Worm (Caenorhabditis elegans) whole organism, early embryonic: ENCODE results near the gene F54B11.7.

Experiments used
- B0310.2 ChIP-seq: sonication (generic microtip); optimal IDR thresholded peaks from 2 replicates; lab custom pipeline; 2016; ENCODE audit warnings: mild to moderate bottlenecking, missing genetic modification characterization, missing compliant biosample characterization
- F13C5.2 ChIP-seq: sonication (generic microtip); optimal IDR thresholded peaks from 2 replicates; lab custom pipeline; 2017; ENCODE audit warnings: mild to moderate bottlenecking, missing genetic modification characterization, inconsistent platforms, missing compliant biosample characterization
- ama-1 ChIP-seq: fragments of 150-350 bp; optimal IDR thresholded peaks from 2 replicates; lab custom pipeline; 2014
- ceh-13 ChIP-seq: fragments of 200-800 bp; sonication (Bioruptor generic); optimal IDR thresholded peaks from 2 replicates; lab custom pipeline; 2018; ENCODE audit warnings: mild to moderate bottlenecking, missing genetic modification characterization, missing compliant biosample characterization
- ets-7 ChIP-seq: sonication (generic microtip); optimal IDR thresholded peaks from 2 replicates; lab custom pipeline; 2016; ENCODE audit warnings: missing genotype, missing genetic modification characterization, missing compliant biosample characterization
- flt-1 ChIP-seq: fragments of 200-800 bp; sonication (Bioruptor generic); IDR thresholded peaks from 2 replicates; pipeline ENCODE4 v1.3.6; 2022; ENCODE audit warnings: missing genetic modification characterization, missing compliant biosample characterization
- hmg-4 ChIP-seq: fragments of 200-800 bp; sonication (Bioruptor generic); optimal IDR thresholded peaks from 2 replicates; lab custom pipeline; 2018; ENCODE audit warnings: mild to moderate bottlenecking, missing genetic modification characterization, missing compliant biosample characterization
- hnd-1 ChIP-seq: sonication (generic microtip); optimal IDR thresholded peaks from 2 replicates; lab custom pipeline; 2016; ENCODE audit warnings: missing genetic modification characterization, missing compliant biosample characterization
- scrt-1 ChIP-seq: fragments of 200-800 bp; sonication (Bioruptor generic); IDR thresholded peaks from 2 replicates; pipeline ENCODE4 v1.3.6; 2022; ENCODE audit warnings: missing genetic modification characterization, missing compliant biosample characterization
- tbx-11 ChIP-seq: fragments of 200-800 bp; sonication (Bioruptor generic); IDR thresholded peaks from 2 replicates; pipeline ENCODE4 v1.3.6; 2022; ENCODE audit warnings: missing genetic modification characterization, missing compliant biosample characterization
- tbx-37 ChIP-seq: fragments of 200-800 bp; sonication (Bioruptor generic); conservative IDR thresholded peaks from 2 replicates; pipeline ENCODE4 v1.3.6; 2022; ENCODE audit warnings: missing genetic modification reagents, missing genetic modification characterization, missing compliant biosample characterization

ce11 chrX:13569854-13570253 lies 30.4 kb upstream of the F54B11.7 start, which contains the start of gene R01E6.7:
- no peak for TF ChIP-seq tbx-11
- TF ChIP-seq ama-1, result no peak
- TF ChIP-seq scrt-1 (GFP tag; lab: Robert Waterston, UW), result no peak
- no peak for TF ChIP-seq ets-7 (tag; lab: Kevin White, UChicago)
- TF ChIP-seq flt-1 (GFP tag; lab: Robert Waterston, UW), result no peak
- no peak for TF ChIP-seq B0310.2 (tag; lab: Kevin White, UChicago)
- no peak for TF ChIP-seq F13C5.2
- TF ChIP-seq hmg-4, result no peak
- no peak for TF ChIP-seq hnd-1 (tag; lab: Kevin White, UChicago)
- no peak for TF ChIP-seq ceh-13
- TF ChIP-seq tbx-37 (GFP tag; lab: Robert Waterston, UW), result no peak
